Fruit fly (Drosophila melanogaster) whole organism, prepupa: ENCODE results near the gene Pos.

ENCODE experiments used
- CG10669 ChIP-seq: fragments of 200-800 bp; sonication (Bioruptor generic); optimal IDR thresholded peaks from 3 replicates; lab custom pipeline; 2018; ENCODE audit warnings: missing biosample characterization, mild to moderate bottlenecking, missing genetic modification characterization, moderate library complexity
- CG7368 ChIP-seq: fragments of 200-800 bp; sonication (Bioruptor generic); optimal IDR thresholded peaks from 3 replicates; lab custom pipeline; 2016; ENCODE audit warnings: missing biosample characterization, missing genetic modification characterization
- Ets21C ChIP-seq: fragments of 200-800 bp; sonication (Bioruptor generic); optimal IDR thresholded peaks from 3 replicates; lab custom pipeline; 2016; ENCODE audit warnings: missing biosample characterization, missing genetic modification characterization
- Sox102F ChIP-seq: fragments of 200-800 bp; sonication (Bioruptor generic); optimal IDR thresholded peaks from 2 replicates; lab custom pipeline; 2016; ENCODE audit warnings: missing biosample characterization, mild to moderate bottlenecking, missing genetic modification characterization
- dac ChIP-seq: fragments of 200-800 bp; sonication (Bioruptor generic); optimal IDR thresholded peaks from 2 replicates; lab custom pipeline; 2017; ENCODE audit warnings: missing biosample characterization, mild to moderate bottlenecking, missing genetic modification characterization
- vri ChIP-seq: fragments of 200-800 bp; sonication (Bioruptor generic); optimal IDR thresholded peaks from 3 replicates; lab custom pipeline; 2016; ENCODE audit warnings: missing biosample characterization, mild to moderate bottlenecking, missing genetic modification characterization

DNA sequence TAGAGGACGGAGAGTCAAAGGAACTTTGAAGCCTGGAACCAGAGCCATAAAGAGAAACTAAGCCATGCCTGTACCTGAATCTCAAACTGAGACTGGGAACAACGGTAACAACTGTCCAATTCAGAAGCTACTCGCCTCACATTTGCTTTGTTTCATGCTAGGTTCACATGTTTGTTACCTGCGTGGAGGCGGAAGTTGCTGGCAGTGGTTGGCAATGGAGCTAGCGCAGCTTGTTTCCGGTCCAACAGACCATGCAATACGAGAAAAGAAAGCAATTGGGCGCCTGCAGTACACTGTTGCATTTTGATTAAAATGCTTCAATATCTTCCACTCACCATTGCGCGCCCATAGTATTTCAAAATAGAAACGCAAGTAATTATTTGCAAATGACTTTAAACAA is 5.6 kb downstream of the Pos start:
- TF ChIP-seq dac (GFP tag; lab: Kevin White, UChicago) (no peak), vri (GFP tag; lab: Kevin White, UChicago) (no peak), CG7368 (GFP tag; lab: Kevin White, UChicago) (no peak), CG10669 (GFP tag; lab: Kevin White, UChicago) (no peak), Ets21C (GFP tag; lab: Kevin White, UChicago) (no peak), Sox102F (GFP tag; lab: Kevin White, UChicago) (no peak)
